Worm (Caenorhabditis elegans): ENCODE data around the gene Y53G8B.2.

Gene Y53G8B.2

DNA sequence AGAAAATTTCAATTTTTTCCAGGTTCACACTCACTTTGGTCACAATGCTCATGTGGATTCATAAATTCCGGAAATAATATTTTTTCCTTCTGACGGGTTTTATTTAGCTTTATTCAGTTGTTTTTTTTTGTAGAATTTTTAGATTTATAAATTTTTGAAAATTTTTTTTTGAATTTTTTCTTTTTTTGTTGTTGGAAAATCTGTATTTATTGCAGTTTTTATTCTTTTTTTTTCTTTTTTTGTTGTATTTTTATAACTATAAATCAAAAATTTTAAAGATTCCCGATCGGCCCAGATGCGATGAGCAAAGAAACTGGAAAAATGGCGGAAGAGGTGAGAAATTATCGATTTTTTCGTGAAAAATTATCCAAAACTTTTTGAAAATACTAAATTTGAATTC, 12.2 kb downstream of the Y53G8B.2 start, which contains the start of gene ccep-135:
Gene ccep-135 (plus strand): TSS at position 301 of the 400 bp plus-strand sequence.
- TF ChIP-seq ekl-4 (GFP tag; IDR thresholded peaks at IDR 0.05) (no peak), ceh-58 (GFP tag; IDR thresholded peaks at IDR 0.05) (no peak), ama-1 (optimal IDR thresholded peaks at IDR 0.05) (no peak), ama-1 (GFP tag; optimal IDR thresholded peaks at IDR 0.05) (no peak), F57C9.4 (tag; optimal IDR thresholded peaks at IDR 0.05) (no peak), sea-2 (GFP tag; IDR thresholded peaks at IDR 0.05) (no peak), egl-44 (GFP tag; IDR thresholded peaks at IDR 0.05) (no peak), cebp-2 (GFP tag; IDR thresholded peaks at IDR 0.05) (no peak), attf-6 (GFP tag; IDR thresholded peaks at IDR 0.05) (no peak), ztf-6 (GFP tag; IDR thresholded peaks at IDR 0.05) (no peak), C06A6.2 (GFP tag; conservative IDR thresholded peaks at IDR 0.05) (no peak), unc-62 (GFP tag; optimal IDR thresholded peaks at IDR 0.05) (no peak), tbp1 (GFP tag; optimal IDR thresholded peaks at IDR 0.05) (no peak), B0261.1 (tag; optimal IDR thresholded peaks at IDR 0.05) (no peak), aptf-3 (GFP tag; IDR thresholded peaks at IDR 0.05) (no peak), C17E4.6 (GFP tag; IDR thresholded peaks at IDR 0.05) (no peak), lsl-1 (GFP tag; optimal IDR thresholded peaks at IDR 0.05) (no peak), F22D6.2 (tag; optimal IDR thresholded peaks at IDR 0.05) (no peak)

DNA sequence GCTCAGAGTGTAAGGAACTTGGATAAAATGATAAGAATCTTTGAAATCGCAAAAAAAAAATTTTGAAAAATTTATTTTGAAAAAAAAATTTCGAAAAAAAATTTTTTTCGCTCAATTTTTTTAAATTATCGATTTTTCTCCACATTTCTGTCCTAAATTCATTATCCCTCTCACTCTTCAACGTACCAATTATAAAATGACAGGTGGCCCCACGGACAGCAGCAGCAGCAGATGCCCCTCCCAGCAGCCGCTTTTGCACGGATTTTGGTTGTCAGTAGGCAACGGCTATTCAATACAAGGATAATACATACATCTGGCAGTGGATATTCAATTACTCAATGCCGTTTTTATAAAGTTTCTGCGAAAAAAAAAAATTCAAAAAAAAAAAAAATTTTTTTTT, 17.3 kb downstream of the Y53G8B.2 start, which contains the start of gene sft-1:
Gene sft-1 (plus strand): TSS at position 201 of the 400 bp plus-strand sequence.
- TF ChIP-seq dox-1 (GFP tag; IDR thresholded peaks at IDR 0.05) (no peak), Y56A3A.18 (GFP tag; IDR thresholded peaks at IDR 0.05) (no peak), ztf-25 (GFP tag; IDR thresholded peaks at IDR 0.05) (no peak), lag-1 (GFP tag; IDR thresholded peaks at IDR 0.05) (no peak), fkh-3 (tag; optimal IDR thresholded peaks at IDR 0.05) (no peak), ceh-100 (GFP tag; IDR thresholded peaks at IDR 0.05) (no peak), ztf-6 (GFP tag; IDR thresholded peaks at IDR 0.05) (no peak)

DNA sequence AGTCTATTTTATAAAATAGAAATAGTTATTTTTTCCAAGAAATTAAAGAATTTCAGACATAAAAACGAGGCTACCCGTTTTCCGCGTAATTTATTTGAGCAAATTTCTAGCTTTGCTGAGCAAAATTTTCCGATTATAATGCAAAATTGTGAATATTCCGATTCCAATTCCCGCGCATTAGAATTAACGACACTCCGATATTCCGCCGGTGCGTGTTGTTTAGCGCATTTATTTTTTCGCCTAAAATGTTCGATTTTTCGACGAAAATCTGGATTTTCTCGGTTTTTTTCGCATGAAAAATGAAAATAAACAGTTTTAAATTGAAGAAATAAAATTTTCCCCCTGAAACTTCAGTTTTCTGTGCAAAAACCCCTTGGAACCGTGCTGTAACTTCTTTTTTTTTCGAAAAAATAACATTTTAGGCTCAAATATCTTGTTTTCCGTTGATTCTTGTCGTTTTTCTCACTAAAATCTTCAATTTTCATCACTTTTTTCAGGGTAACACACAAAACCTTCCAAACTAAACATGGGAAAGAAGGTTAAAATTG, 33.7 kb downstream of the Y53G8B.2 start, which contains the start of gene H06I04.3:
Gene H06I04.3 (plus strand): TSS at position 498 of the 548 bp plus-strand sequence.
- TF ChIP-seq dpl-1 (GFP tag; optimal IDR thresholded peaks at IDR 0.05) (peak; percentile 20), nhr-27 (tag; optimal IDR thresholded peaks at IDR 0.05) (no peak), repo-1 (tag; optimal IDR thresholded peaks at IDR 0.05) (no peak), ama-1 (optimal IDR thresholded peaks at IDR 0.05) (no peak), ama-1 (GFP tag; optimal IDR thresholded peaks at IDR 0.05) (no peak), madf-8 (GFP tag; conservative IDR thresholded peaks at IDR 0.05) (no peak), attf-3 (GFP tag; conservative IDR thresholded peaks at IDR 0.05) (peak; percentile 93), lin-40 (tag; optimal IDR thresholded peaks at IDR 0.05) (no peak), ZK185.1 (tag; optimal IDR thresholded peaks at IDR 0.05; ENCODE audit: poor library complexity, severe bottlenecking) (no peak), C06A6.2 (GFP tag; conservative IDR thresholded peaks at IDR 0.05) (no peak), K11D2.4 (GFP tag; IDR thresholded peaks at IDR 0.05) (no peak), K12H6.12 (tag; optimal IDR thresholded peaks at IDR 0.05) (no peak), Y79H2A.3 (GFP tag; conservative IDR thresholded peaks at IDR 0.05) (no peak), egl-44 (GFP tag; IDR thresholded peaks at IDR 0.05) (no peak), Y56A3A.18 (GFP tag; IDR thresholded peaks at IDR 0.05) (no peak), lin-54 (GFP tag; optimal IDR thresholded peaks at IDR 0.05) (peak; percentile 6), snpc-1.3 (tag; optimal IDR thresholded peaks at IDR 0.05; ENCODE audit: insufficient read depth) (no peak), ztf-26 (tag; optimal IDR thresholded peaks at IDR 0.05) (no peak), tlf-1 (GFP tag; optimal IDR thresholded peaks at IDR 0.05) (no peak), rpc-1 (optimal IDR thresholded peaks at IDR 0.05) (no peak), rpc-1 (tag; optimal IDR thresholded peaks at IDR 0.05) (no peak), cebp-1 (GFP tag; IDR thresholded peaks at IDR 0.05) (no peak), cebp-1 (tag; optimal IDR thresholded peaks at IDR 0.05) (no peak), B0035.1 (tag; optimal IDR thresholded peaks at IDR 0.05) (no peak), hsf-1 (GFP tag; IDR thresholded peaks at IDR 0.05) (no peak), akir-1 (GFP tag; optimal IDR thresholded peaks at IDR 0.05) (no peak), tbx-9 (tag; optimal IDR thresholded peaks at IDR 0.05; ENCODE audit: borderline replicate concordance) (no peak), die-1 (tag; optimal IDR thresholded peaks at IDR 0.05) (no peak), efl-1 (GFP tag; optimal IDR thresholded peaks at IDR 0.05) (peak; percentile 13)

Measured in whole organism, young adult.